Fruit fly (Drosophila melanogaster): ENCODE results near the gene AlaRS-m.

dm6 chr3L:5130508-5130907 lies 15.4 kb upstream of the AlaRS-m start:
- TF ChIP-seq CG8159 (tag; optimal IDR thresholded peaks at IDR 0.05) (no peak), CG34367 (tag; optimal IDR thresholded peaks at IDR 0.05) (no peak), CG12605 (GFP tag; IDR thresholded peaks at IDR 0.05) (no peak), CG13204 (GFP tag; optimal IDR thresholded peaks at IDR 0.05) (no peak), gl (tag; optimal IDR thresholded peaks at IDR 0.05) (no peak), CG15710 (tag; optimal IDR thresholded peaks at IDR 0.05) (no peak), CG8301 (tag; optimal IDR thresholded peaks at IDR 0.05) (no peak), Pif1B (GFP tag; optimal IDR thresholded peaks at IDR 0.05) (no peak), Snoo (tag; optimal IDR thresholded peaks at IDR 0.05) (no peak), fd96Ca (GFP tag; IDR thresholded peaks at IDR 0.05) (no peak)

Data from whole organism, pupa.